Worm (Caenorhabditis elegans) whole organism, young adult: ENCODE results near the gene unc-58.
A peak's percentile ranks its signal among the peaks of the same experiment; 100 is the strongest.

Source experiments
- B0035.1 ChIP-seq: sonication (generic microtip); optimal IDR thresholded peaks from 2 replicates; lab custom pipeline; 2016; ENCODE audit warnings: missing genetic modification characterization, mild to moderate bottlenecking, missing compliant biosample characterization, missing genotype, missing genetic modification reagents
- F10E7.11 ChIP-seq: sonication (generic microtip); optimal IDR thresholded peaks from 2 replicates; lab custom pipeline; 2017; ENCODE audit warnings: mild to moderate bottlenecking, missing genetic modification characterization, moderate library complexity, missing compliant biosample characterization
- F57A8.1 ChIP-seq: fragments of 200-800 bp; sonication (Bioruptor generic); optimal IDR thresholded peaks from 2 replicates; lab custom pipeline; 2018; ENCODE audit warnings: mild to moderate bottlenecking, missing genetic modification characterization, moderate library complexity, missing compliant biosample characterization
- F57C9.4 ChIP-seq: sonication (generic microtip); optimal IDR thresholded peaks from 2 replicates; lab custom pipeline; 2017; ENCODE audit warnings: mild to moderate bottlenecking, missing genetic modification characterization, missing compliant biosample characterization
- Y53F4B.3 ChIP-seq: fragments of 200-800 bp; sonication (Bioruptor generic); IDR thresholded peaks from 2 replicates; pipeline ENCODE4 v1.3.6; 2022; ENCODE audit warnings: missing genetic modification reagents, missing genetic modification characterization, missing compliant biosample characterization
- Y79H2A.3 ChIP-seq: fragments of 200-800 bp; sonication (Bioruptor generic); conservative IDR thresholded peaks from 2 replicates; pipeline ENCODE4 v1.3.6; 2022; ENCODE audit warnings: missing genetic modification reagents, missing genetic modification characterization, missing compliant biosample characterization
- akir-1 ChIP-seq: fragments of 200-800 bp; sonication (Bioruptor generic); optimal IDR thresholded peaks from 2 replicates; lab custom pipeline; 2018; ENCODE audit warnings: mild to moderate bottlenecking, missing genetic modification characterization, moderate library complexity, missing compliant biosample characterization
- ama-1 ChIP-seq, 3 experiments: fragments of 150-350 bp in 1 of 3; sonication (generic microtip) in 2 of 3; optimal IDR thresholded peaks; 2 replicates each; lab custom pipeline; 2014 to 2018; ENCODE audit warnings: missing biosample characterization in 2 of 3, missing genetic modification characterization in 2 of 3, missing genetic modification reagents in 2 of 3
- aptf-2 ChIP-seq: fragments of 200-800 bp; sonication (Bioruptor generic); conservative IDR thresholded peaks from 2 replicates; pipeline ENCODE4 v1.3.6; 2022; ENCODE audit warnings: missing genetic modification reagents, missing genetic modification characterization, missing compliant biosample characterization
- aptf-3 ChIP-seq: fragments of 200-800 bp; sonication (Bioruptor generic); IDR thresholded peaks from 2 replicates; pipeline ENCODE4 v1.3.6; 2022; ENCODE audit warnings: missing genetic modification characterization, missing compliant biosample characterization
- atf-7 ChIP-seq: sonication (generic microtip); optimal IDR thresholded peaks from 2 replicates; lab custom pipeline; 2017; ENCODE audit warnings: mild to moderate bottlenecking, missing genetic modification characterization, missing compliant biosample characterization
- attf-3 ChIP-seq: fragments of 200-800 bp; sonication (Bioruptor generic); conservative IDR thresholded peaks from 2 replicates; pipeline ENCODE4 v1.3.6; 2022; ENCODE audit warnings: missing genetic modification reagents, missing genetic modification characterization, missing compliant biosample characterization
- attf-5 ChIP-seq: fragments of 200-800 bp; sonication (Bioruptor generic); optimal IDR thresholded peaks from 2 replicates; lab custom pipeline; 2018; ENCODE audit warnings: mild to moderate bottlenecking, missing genetic modification characterization, missing compliant biosample characterization
- ccch-3 ChIP-seq: fragments of 200-800 bp; sonication (Bioruptor generic); optimal IDR thresholded peaks from 2 replicates; lab custom pipeline; 2018; ENCODE audit warnings: mild to moderate bottlenecking, missing genetic modification characterization, missing compliant biosample characterization
- cebp-1 ChIP-seq, 2 experiments: fragments of 200-800 bp in 1 of 2; sonication (Bioruptor generic) in 1 of 2; sonication (generic microtip) in 1 of 2; IDR thresholded peaks in 1 of 2; optimal IDR thresholded peaks in 1 of 2; 2 replicates each; pipeline versions ENCODE4 v1.3.6 to Lab custom; 2017 to 2022; ENCODE audit warnings: missing compliant biosample characterization in 2 of 2, missing genetic modification characterization in 2 of 2, mild to moderate bottlenecking in 1 of 2, missing genetic modification reagents in 1 of 2, moderate library complexity in 1 of 2
- ceh-100 ChIP-seq: fragments of 200-800 bp; sonication (Bioruptor generic); IDR thresholded peaks from 2 replicates; pipeline ENCODE4 v1.3.6; 2022; ENCODE audit warnings: missing genetic modification reagents, missing genetic modification characterization, missing compliant biosample characterization
- chd-7 ChIP-seq: sonication (generic microtip); optimal IDR thresholded peaks from 2 replicates; lab custom pipeline; 2016; ENCODE audit warnings: mild to moderate bottlenecking, missing genetic modification characterization, moderate library complexity, missing compliant biosample characterization
- dox-1 ChIP-seq: fragments of 200-800 bp; sonication (Bioruptor generic); IDR thresholded peaks from 2 replicates; pipeline ENCODE4 v1.3.6; 2022; ENCODE audit warnings: missing genetic modification reagents, missing genetic modification characterization, missing compliant biosample characterization
- dpl-1 ChIP-seq: fragments of 150-350 bp; optimal IDR thresholded peaks from 2 replicates; lab custom pipeline; 2014; ENCODE audit warnings: missing biosample characterization, missing genetic modification reagents, missing genetic modification characterization
- efl-1 ChIP-seq: fragments of 150-350 bp; optimal IDR thresholded peaks from 2 replicates; lab custom pipeline; 2014; ENCODE audit warnings: missing biosample characterization, missing genetic modification reagents, missing genetic modification characterization
- egl-18 ChIP-seq: fragments of 200-800 bp; sonication (Bioruptor generic); IDR thresholded peaks from 2 replicates; pipeline ENCODE4 v1.3.6; 2022; ENCODE audit warnings: missing genetic modification reagents, missing genetic modification characterization, missing compliant biosample characterization
- ets-4 ChIP-seq: fragments of 200-800 bp; sonication (Bioruptor generic); optimal IDR thresholded peaks from 2 replicates; lab custom pipeline; 2018; ENCODE audit warnings: mild to moderate bottlenecking, missing genetic modification characterization, missing compliant biosample characterization
- gei-17 ChIP-seq: fragments of 200-800 bp; sonication (Bioruptor generic); optimal IDR thresholded peaks from 2 replicates; lab custom pipeline; 2018; ENCODE audit warnings: mild to moderate bottlenecking, missing genetic modification characterization, missing compliant biosample characterization
- hmg-1.2 ChIP-seq: fragments of 200-800 bp; sonication (Bioruptor generic); IDR thresholded peaks from 2 replicates; pipeline ENCODE4 v1.3.6; 2022; ENCODE audit warnings: missing genetic modification reagents, missing genetic modification characterization, missing compliant biosample characterization
- lag-1 ChIP-seq: fragments of 200-800 bp; sonication (Bioruptor generic); IDR thresholded peaks from 2 replicates; pipeline ENCODE4 v1.3.6; 2022; ENCODE audit warnings: missing genetic modification reagents, missing genetic modification characterization, missing compliant biosample characterization
- let-607 ChIP-seq, 2 experiments: fragments of 200-800 bp in 1 of 2; sonication (Bioruptor generic) in 1 of 2; sonication (generic microtip) in 1 of 2; optimal IDR thresholded peaks; 2 replicates each; lab custom pipeline; 2016 to 2018; ENCODE audit warnings: mild to moderate bottlenecking in 2 of 2, missing compliant biosample characterization in 2 of 2, missing genetic modification characterization in 2 of 2, moderate library complexity in 2 of 2, missing genotype in 1 of 2
- lin-40 ChIP-seq: sonication (generic microtip); optimal IDR thresholded peaks from 2 replicates; lab custom pipeline; 2016; ENCODE audit warnings: missing genetic modification characterization, mild to moderate bottlenecking, missing compliant biosample characterization, missing genotype, missing genetic modification reagents
- madf-10 ChIP-seq: sonication (generic microtip); optimal IDR thresholded peaks from 2 replicates; lab custom pipeline; 2016; ENCODE audit warnings: mild to moderate bottlenecking, missing genetic modification characterization, missing compliant biosample characterization
- madf-3 ChIP-seq: fragments of 200-800 bp; sonication (Bioruptor generic); IDR thresholded peaks from 2 replicates; pipeline ENCODE4 v1.3.6; 2022; ENCODE audit warnings: missing genetic modification reagents, missing genetic modification characterization, missing compliant biosample characterization
- mcd-1 ChIP-seq: fragments of 200-800 bp; sonication (Bioruptor generic); IDR thresholded peaks from 2 replicates; pipeline ENCODE4 v1.3.6; 2022; ENCODE audit warnings: missing genetic modification reagents, missing genetic modification characterization, missing compliant biosample characterization
- mxl-1 ChIP-seq: sonication (generic microtip); optimal IDR thresholded peaks from 2 replicates; lab custom pipeline; 2016; ENCODE audit warnings: missing genetic modification characterization, missing compliant biosample characterization
- nhr-80 ChIP-seq: sonication (generic microtip); optimal IDR thresholded peaks from 2 replicates; lab custom pipeline; 2016; ENCODE audit warnings: missing genetic modification characterization, missing compliant biosample characterization
- pha-4 ChIP-seq: fragments of 150-350 bp; sonication (generic microtip); optimal IDR thresholded peaks from 2 replicates; lab custom pipeline; 2014; ENCODE audit warnings: missing biosample characterization, missing genetic modification reagents, missing genetic modification characterization
- rpc-1 ChIP-seq, 2 experiments: fragments of 150-350 bp in 1 of 2; sonication (generic microtip) in 1 of 2; optimal IDR thresholded peaks; 2 replicates each; lab custom pipeline; 2014 to 2018; ENCODE audit warnings: missing biosample characterization in 1 of 2, missing genetic modification characterization in 1 of 2, missing genetic modification reagents in 1 of 2, missing genotype in 1 of 2
- sdz-38 ChIP-seq: sonication (generic microtip); optimal IDR thresholded peaks from 2 replicates; lab custom pipeline; 2016; ENCODE audit warnings: missing genotype, missing genetic modification characterization, missing compliant biosample characterization
- sea-2 ChIP-seq: fragments of 200-800 bp; sonication (Bioruptor generic); IDR thresholded peaks from 2 replicates; pipeline ENCODE4 v1.3.6; 2022; ENCODE audit warnings: missing genetic modification characterization, missing compliant biosample characterization
- snpc-4 ChIP-seq, 5 experiments: fragments of 150-350 bp in 1 of 5; sonication (generic microtip) in 4 of 5; optimal IDR thresholded peaks; 2 replicates each; lab custom pipeline; 2014 to 2018; ENCODE audit warnings: missing genetic modification characterization in 5 of 5, missing biosample characterization in 3 of 5, antibody characterized with exemption in 2 of 5, mild to moderate bottlenecking in 2 of 5, missing compliant biosample characterization in 2 of 5, missing genotype in 2 of 5, moderate library complexity in 2 of 5, missing genetic modification reagents in 1 of 5
- tlf-1 ChIP-seq: fragments of 200-800 bp; sonication (Bioruptor generic); optimal IDR thresholded peaks from 2 replicates; lab custom pipeline; 2018; ENCODE audit warnings: mild to moderate bottlenecking, missing genetic modification characterization, missing compliant biosample characterization
- ztf-22 ChIP-seq: fragments of 200-800 bp; sonication (Bioruptor generic); optimal IDR thresholded peaks from 2 replicates; lab custom pipeline; 2018; ENCODE audit warnings: mild to moderate bottlenecking, missing genetic modification characterization, moderate library complexity, missing compliant biosample characterization
- ztf-25 ChIP-seq: fragments of 200-800 bp; sonication (Bioruptor generic); IDR thresholded peaks from 2 replicates; pipeline ENCODE4 v1.3.6; 2022; ENCODE audit warnings: missing genetic modification reagents, missing genetic modification characterization, missing compliant biosample characterization
- ztf-26 ChIP-seq: sonication (generic microtip); optimal IDR thresholded peaks from 2 replicates; lab custom pipeline; 2017; ENCODE audit warnings: missing genetic modification characterization, missing compliant biosample characterization
- ztf-28 ChIP-seq: fragments of 200-800 bp; sonication (Bioruptor generic); IDR thresholded peaks from 2 replicates; pipeline ENCODE4 v1.3.6; 2022; ENCODE audit warnings: missing genetic modification reagents, missing genetic modification characterization, missing compliant biosample characterization
- ztf-6 ChIP-seq: fragments of 200-800 bp; sonication (Bioruptor generic); IDR thresholded peaks from 2 replicates; pipeline ENCODE4 v1.3.6; 2022; ENCODE audit warnings: missing genetic modification reagents, missing genetic modification characterization, missing compliant biosample characterization

The unc-58 gene

ce11 chrX:10145011-10145410 is 12.0 kb upstream of the unc-58 start (continued):
- peak; percentile 62 for TF ChIP-seq mcd-1 (GFP tag; lab: Robert Waterston, UW)
- no peak for TF ChIP-seq ccch-3 (GFP tag; lab: Kevin White, UChicago)
- no peak for TF ChIP-seq B0035.1 (tag; lab: Kevin White, UChicago)
- TF ChIP-seq snpc-4 (GFP tag; optimal IDR thresholded peaks at IDR 0.05; lab: Kevin White, UChicago): peak; percentile 74
- TF ChIP-seq snpc-4 (tag; optimal IDR thresholded peaks at IDR 0.05; lab: Kevin White, UChicago): peak in 3 of 4 experiments; percentile 44 to 69 (median 48)
- peak; percentile 41 for TF ChIP-seq tlf-1 (GFP tag; lab: Kevin White, UChicago)
- TF ChIP-seq akir-1 (GFP tag; lab: Kevin White, UChicago): no peak
- peak; percentile 75; the same call in 1 of the 2 replicates for TF ChIP-seq Y53F4B.3 (GFP tag; lab: Robert Waterston, UW)
- TF ChIP-seq attf-3 (GFP tag; lab: Robert Waterston, UW): no peak; the same call in 1 of the 2 replicates
- TF ChIP-seq F57C9.4 (tag; lab: Kevin White, UChicago): no peak
- TF ChIP-seq nhr-80 (tag; lab: Kevin White, UChicago): peak; percentile 16
- peak; percentile 91 for TF ChIP-seq ztf-25 (GFP tag; lab: Robert Waterston, UW)
- peak; percentile 78 for TF ChIP-seq hmg-1.2 (GFP tag; lab: Robert Waterston, UW)
- peak; percentile 84 for TF ChIP-seq chd-7
- TF ChIP-seq madf-3 (GFP tag; lab: Robert Waterston, UW): peak; percentile 76; the same call in 1 of the 2 replicates
- no peak for TF ChIP-seq pha-4 (tag; lab: Kevin White, UChicago)
- no peak for TF ChIP-seq Y79H2A.3 (GFP tag; lab: Robert Waterston, UW)
- TF ChIP-seq mxl-1 (tag; lab: Kevin White, UChicago): peak; percentile 62
- TF ChIP-seq lin-40 (tag; lab: Kevin White, UChicago): peak; percentile 76
- TF ChIP-seq ama-1 (optimal IDR thresholded peaks at IDR 0.05; lab: Kevin White, UChicago): no peak
- peak; percentile 62 to 75 for TF ChIP-seq ama-1 (GFP tag; optimal IDR thresholded peaks at IDR 0.05; lab: Kevin White, UChicago)
- peak; percentile 52; the same call in 1 of the 2 replicates for TF ChIP-seq ztf-6
- no peak for TF ChIP-seq aptf-2 (GFP tag; lab: Robert Waterston, UW)
- peak; percentile 55 for TF ChIP-seq gei-17 (GFP tag; lab: Kevin White, UChicago)
- TF ChIP-seq rpc-1 (optimal IDR thresholded peaks at IDR 0.05; lab: Kevin White, UChicago): peak; percentile 89
- peak; percentile 89 for TF ChIP-seq rpc-1 (tag; optimal IDR thresholded peaks at IDR 0.05; lab: Kevin White, UChicago)
- peak; percentile 72 for TF ChIP-seq ztf-28 (GFP tag; lab: Robert Waterston, UW)
- TF ChIP-seq dpl-1 (GFP tag; lab: Kevin White, UChicago): no peak
- TF ChIP-seq aptf-3 (GFP tag; lab: Robert Waterston, UW): 0 out of 2 replicates have a peak, but pooled peaks have one; percentile 38
- TF ChIP-seq ceh-100 (GFP tag; lab: Robert Waterston, UW): peak; percentile 48; the same call in 1 of the 2 replicates
- no peak for TF ChIP-seq sdz-38 (tag; lab: Kevin White, UChicago)
- TF ChIP-seq sea-2 (GFP tag; lab: Robert Waterston, UW): peak; percentile 80; the same call in 1 of the 2 replicates
- TF ChIP-seq F57A8.1 (GFP tag; lab: Kevin White, UChicago): peak; percentile 19
- TF ChIP-seq attf-5 (GFP tag; lab: Kevin White, UChicago): peak; percentile 66
- TF ChIP-seq ztf-26 (tag; lab: Kevin White, UChicago): peak; percentile 28

ce11 chrX:10141963-10142431 is 9.0 kb upstream of the unc-58 start, which contains the start of gene oac-14:
oac-14 (minus strand) TSS chrX:10142013.
- TF ChIP-seq snpc-4 (GFP tag; optimal IDR thresholded peaks at IDR 0.05; lab: Kevin White, UChicago) (no peak), snpc-4 (tag; optimal IDR thresholded peaks at IDR 0.05; lab: Kevin White, UChicago) (peak in 1 of 4 experiments; percentile 32), F10E7.11 (tag; lab: Kevin White, UChicago) (no peak), lag-1 (GFP tag; lab: Robert Waterston, UW) (no peak), cebp-1 (GFP tag; IDR thresholded peaks at IDR 0.05; lab: Robert Waterston, UW) (no peak), cebp-1 (tag; optimal IDR thresholded peaks at IDR 0.05; lab: Kevin White, UChicago) (peak; percentile 33), efl-1 (GFP tag; lab: Kevin White, UChicago) (no peak), madf-10 (tag; lab: Kevin White, UChicago) (peak; percentile 21), let-607 (tag; optimal IDR thresholded peaks at IDR 0.05; lab: Kevin White, UChicago) (peak in 1 of 2 experiments; percentile 56), mxl-1 (tag; lab: Kevin White, UChicago) (no peak), ztf-22 (peak; percentile 67), tlf-1 (GFP tag; lab: Kevin White, UChicago) (peak; percentile 8), atf-7 (tag; lab: Kevin White, UChicago) (peak; percentile 57), mcd-1 (GFP tag; lab: Robert Waterston, UW) (peak; percentile 13; the same call in 1 of the 2 replicates), ets-4 (GFP tag; lab: Kevin White, UChicago) (peak; percentile 43), lin-40 (tag; lab: Kevin White, UChicago) (peak; percentile 20), nhr-80 (tag; lab: Kevin White, UChicago) (peak; percentile 94), egl-18 (GFP tag; lab: Robert Waterston, UW) (no peak), dox-1 (GFP tag; lab: Robert Waterston, UW) (0 out of 2 replicates have a peak, but pooled peaks have one; percentile 24)
